Worm (Caenorhabditis elegans) whole organism, L4 larva: ENCODE measurements around the gene Y54G11A.4.
"Not testable (repeated sequence)": the region's sequence is repeated elsewhere in the genome, so short reads cannot be mapped to it uniquely, and the experiment has no call there.

Experiments
- dmd-9 ChIP-seq: fragments of 200-800 bp; sonication (Bioruptor generic); IDR thresholded peaks from 2 replicates; pipeline ENCODE4 v1.3.6; 2022; ENCODE audit warnings: missing genetic modification reagents, missing genetic modification characterization, missing compliant biosample characterization
- mxl-3 ChIP-seq: fragments of 200-800 bp; sonication (Bioruptor generic); optimal IDR thresholded peaks from 2 replicates; lab custom pipeline; 2018; ENCODE audit warnings: mild to moderate bottlenecking, missing genetic modification characterization, missing compliant biosample characterization
- unc-130 ChIP-seq: sonication (generic microtip); optimal IDR thresholded peaks from 2 replicates; lab custom pipeline; 2016; ENCODE audit warnings: missing genetic modification reagents, missing genetic modification characterization, missing compliant biosample characterization

DNA sequence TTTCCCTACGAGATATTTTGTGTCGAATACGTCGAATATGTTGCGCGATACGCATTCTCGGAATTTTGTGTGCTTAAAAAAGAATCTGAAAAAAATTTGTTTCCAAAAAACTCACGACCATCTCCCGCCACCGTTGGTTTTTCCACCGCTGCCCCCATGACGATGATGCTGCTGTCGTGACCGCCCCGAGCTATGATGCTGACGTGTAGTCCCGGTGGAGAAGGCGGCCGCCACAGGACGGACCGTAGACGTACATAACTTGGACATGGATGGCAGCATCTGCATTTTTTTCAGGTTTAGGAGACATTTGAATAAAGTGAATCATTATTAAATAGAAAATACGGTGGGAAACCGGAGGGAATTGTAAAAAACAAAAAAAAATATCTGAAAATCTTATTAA, 51.5 kb downstream of the Y54G11A.4 start, which contains the start of gene ddl-3:
- TF ChIP-seq mxl-3 (GFP tag; lab: Kevin White, UChicago); dmd-9 (GFP tag; lab: Robert Waterston, UW); unc-130 (GFP tag; lab: Kevin White, UChicago): not testable (repeated sequence)
